Worm (Caenorhabditis elegans) whole organism, L4 larva: ENCODE results near the gene srj-37.
"Not testable (repeated sequence)": the region's sequence is repeated elsewhere in the genome, so short reads cannot be mapped to it uniquely, and the experiment has no call there.

Source experiments
- daf-12 ChIP-seq: fragments of 150-350 bp; optimal IDR thresholded peaks from 2 replicates; lab custom pipeline; 2014; ENCODE audit warnings: missing biosample characterization, missing genetic modification reagents, missing genetic modification characterization
- nhr-11 ChIP-seq: fragments of 150-350 bp; optimal IDR thresholded peaks from 2 replicates; lab custom pipeline; 2014; ENCODE audit warnings: missing biosample characterization, missing genetic modification characterization

DNA sequence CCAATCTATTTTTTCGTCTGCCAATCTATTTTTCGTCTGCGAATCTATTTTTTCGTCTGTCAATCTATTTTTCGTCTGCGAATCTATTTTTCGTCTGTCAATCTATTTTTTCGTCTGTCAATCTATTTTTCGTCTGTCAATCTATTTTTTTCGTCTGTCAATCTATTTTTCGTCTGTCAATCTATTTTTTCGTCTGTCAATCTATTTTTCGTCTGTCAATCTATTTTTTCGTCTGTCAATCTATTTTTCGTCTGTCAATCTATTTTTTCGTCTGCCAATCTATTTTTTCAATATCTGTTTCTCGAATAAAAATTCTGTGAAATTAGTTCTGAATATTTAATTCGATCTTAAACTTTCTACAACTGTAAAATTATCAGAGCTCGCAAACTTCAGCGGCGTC is 19.7 kb downstream of the srj-37 start:
- not testable (repeated sequence) for TF ChIP-seq nhr-11, daf-12 (tag; lab: Kevin White, UChicago)
